Worm (Caenorhabditis elegans) whole organism, young adult: ENCODE data around the gene srx-112.

ENCODE experiments used
- C17E4.6 ChIP-seq: fragments of 200-800 bp; sonication (Bioruptor generic); IDR thresholded peaks from 2 replicates; pipeline ENCODE4 v1.3.6; 2022; ENCODE audit warnings: missing genetic modification reagents, missing genetic modification characterization, missing compliant biosample characterization
- D2030.7 ChIP-seq: fragments of 200-800 bp; sonication (Bioruptor generic); IDR thresholded peaks from 2 replicates; pipeline ENCODE4 v1.3.6; 2022; ENCODE audit warnings: missing genetic modification reagents, missing genetic modification characterization, missing compliant biosample characterization
- F39B2.1 ChIP-seq: fragments of 200-800 bp; sonication (Bioruptor generic); IDR thresholded peaks from 2 replicates; pipeline ENCODE4 v1.3.6; 2022; ENCODE audit warnings: missing genetic modification reagents, missing genetic modification characterization, missing compliant biosample characterization
- F49E8.2 ChIP-seq: sonication (generic microtip); optimal IDR thresholded peaks from 3 replicates; lab custom pipeline; 2017; ENCODE audit warnings: missing genetic modification characterization, mild to moderate bottlenecking, missing compliant biosample characterization, antibody characterized with exemption, moderate library complexity; ENCODE audit not compliant: insufficient read depth
- F52B5.7 ChIP-seq: sonication (generic microtip); optimal IDR thresholded peaks from 2 replicates; lab custom pipeline; 2016; ENCODE audit warnings: mild to moderate bottlenecking, missing genetic modification characterization, missing compliant biosample characterization
- F57A8.1 ChIP-seq: fragments of 200-800 bp; sonication (Bioruptor generic); optimal IDR thresholded peaks from 2 replicates; lab custom pipeline; 2018; ENCODE audit warnings: mild to moderate bottlenecking, missing genetic modification characterization, moderate library complexity, missing compliant biosample characterization
- F57C9.4 ChIP-seq: sonication (generic microtip); optimal IDR thresholded peaks from 2 replicates; lab custom pipeline; 2017; ENCODE audit warnings: mild to moderate bottlenecking, missing genetic modification characterization, missing compliant biosample characterization
- K11D2.4 ChIP-seq: fragments of 200-800 bp; sonication (Bioruptor generic); IDR thresholded peaks from 2 replicates; pipeline ENCODE4 v1.3.6; 2022; ENCODE audit warnings: missing genetic modification reagents, missing genetic modification characterization, missing compliant biosample characterization
- T07F8.4 ChIP-seq: sonication (generic microtip); optimal IDR thresholded peaks from 2 replicates; lab custom pipeline; 2016; ENCODE audit warnings: mild to moderate bottlenecking, missing genetic modification characterization, moderate library complexity, missing compliant biosample characterization
- T26A5.8 ChIP-seq: sonication (generic microtip); optimal IDR thresholded peaks from 2 replicates; lab custom pipeline; 2016; ENCODE audit warnings: missing genetic modification characterization, missing compliant biosample characterization
- Y67H2A.10 ChIP-seq: fragments of 200-800 bp; sonication (Bioruptor generic); conservative IDR thresholded peaks from 2 replicates; pipeline ENCODE4 v1.3.6; 2022; ENCODE audit warnings: missing genetic modification reagents, missing genetic modification characterization, missing compliant biosample characterization
- Y95B8A.8 ChIP-seq: fragments of 200-800 bp; sonication (Bioruptor generic); IDR thresholded peaks from 2 replicates; pipeline ENCODE4 v1.3.6; 2022; ENCODE audit warnings: missing genetic modification reagents, missing genetic modification characterization, missing compliant biosample characterization
- ZK185.1 ChIP-seq: sonication (generic microtip); optimal IDR thresholded peaks from 2 replicates; lab custom pipeline; 2016; ENCODE audit warnings: mild to moderate bottlenecking, missing genetic modification characterization, missing compliant biosample characterization; ENCODE audit not compliant: poor library complexity, severe bottlenecking
- ama-1 ChIP-seq, 3 experiments: fragments of 150-350 bp in 1 of 3; sonication (generic microtip) in 2 of 3; optimal IDR thresholded peaks; 2 replicates each; lab custom pipeline; 2014 to 2018; ENCODE audit warnings: missing biosample characterization in 2 of 3, missing genetic modification characterization in 2 of 3, missing genetic modification reagents in 2 of 3
- attf-5 ChIP-seq: fragments of 200-800 bp; sonication (Bioruptor generic); optimal IDR thresholded peaks from 2 replicates; lab custom pipeline; 2018; ENCODE audit warnings: mild to moderate bottlenecking, missing genetic modification characterization, missing compliant biosample characterization
- cebp-1 ChIP-seq, 2 experiments: fragments of 200-800 bp in 1 of 2; sonication (Bioruptor generic) in 1 of 2; sonication (generic microtip) in 1 of 2; IDR thresholded peaks in 1 of 2; optimal IDR thresholded peaks in 1 of 2; 2 replicates each; pipeline versions ENCODE4 v1.3.6 to Lab custom; 2017 to 2022; ENCODE audit warnings: missing compliant biosample characterization in 2 of 2, missing genetic modification characterization in 2 of 2, mild to moderate bottlenecking in 1 of 2, missing genetic modification reagents in 1 of 2, moderate library complexity in 1 of 2
- ceh-100 ChIP-seq: fragments of 200-800 bp; sonication (Bioruptor generic); IDR thresholded peaks from 2 replicates; pipeline ENCODE4 v1.3.6; 2022; ENCODE audit warnings: missing genetic modification reagents, missing genetic modification characterization, missing compliant biosample characterization
- ceh-27 ChIP-seq: fragments of 200-800 bp; sonication (Bioruptor generic); optimal IDR thresholded peaks from 2 replicates; lab custom pipeline; 2018; ENCODE audit warnings: mild to moderate bottlenecking, missing genetic modification characterization, moderate library complexity, missing compliant biosample characterization
- ceh-40 ChIP-seq: fragments of 200-800 bp; sonication (Bioruptor generic); IDR thresholded peaks from 2 replicates; pipeline ENCODE4 v1.3.6; 2022; ENCODE audit warnings: missing genetic modification characterization, missing compliant biosample characterization
- ceh-58 ChIP-seq: fragments of 200-800 bp; sonication (Bioruptor generic); IDR thresholded peaks from 2 replicates; pipeline ENCODE4 v1.3.6; 2022; ENCODE audit warnings: missing genetic modification characterization, missing compliant biosample characterization
- ceh-79 ChIP-seq: sonication (generic microtip); optimal IDR thresholded peaks from 2 replicates; lab custom pipeline; 2017; ENCODE audit warnings: mild to moderate bottlenecking, missing genetic modification characterization, missing compliant biosample characterization
- egl-18 ChIP-seq: fragments of 200-800 bp; sonication (Bioruptor generic); IDR thresholded peaks from 2 replicates; pipeline ENCODE4 v1.3.6; 2022; ENCODE audit warnings: missing genetic modification reagents, missing genetic modification characterization, missing compliant biosample characterization
- egl-44 ChIP-seq: fragments of 200-800 bp; sonication (Bioruptor generic); IDR thresholded peaks from 2 replicates; pipeline ENCODE4 v1.3.6; 2022; ENCODE audit warnings: missing genetic modification reagents, missing genetic modification characterization, missing compliant biosample characterization
- hlh-12 ChIP-seq: sonication (generic microtip); optimal IDR thresholded peaks from 2 replicates; lab custom pipeline; 2016; ENCODE audit warnings: missing genetic modification characterization, missing compliant biosample characterization
- hsf-1 ChIP-seq: fragments of 200-800 bp; sonication (Bioruptor generic); IDR thresholded peaks from 2 replicates; pipeline ENCODE4 v1.3.6; 2022; ENCODE audit warnings: missing genetic modification reagents, missing genetic modification characterization, missing compliant biosample characterization
- lag-1 ChIP-seq: fragments of 200-800 bp; sonication (Bioruptor generic); IDR thresholded peaks from 2 replicates; pipeline ENCODE4 v1.3.6; 2022; ENCODE audit warnings: missing genetic modification reagents, missing genetic modification characterization, missing compliant biosample characterization
- lin-26 ChIP-seq: fragments of 200-800 bp; sonication (Bioruptor generic); IDR thresholded peaks from 2 replicates; pipeline ENCODE4 v1.3.6; 2022; ENCODE audit warnings: missing genetic modification reagents, missing genetic modification characterization, missing compliant biosample characterization
- madf-10 ChIP-seq: sonication (generic microtip); optimal IDR thresholded peaks from 2 replicates; lab custom pipeline; 2016; ENCODE audit warnings: mild to moderate bottlenecking, missing genetic modification characterization, missing compliant biosample characterization
- madf-3 ChIP-seq: fragments of 200-800 bp; sonication (Bioruptor generic); IDR thresholded peaks from 2 replicates; pipeline ENCODE4 v1.3.6; 2022; ENCODE audit warnings: missing genetic modification reagents, missing genetic modification characterization, missing compliant biosample characterization
- madf-8 ChIP-seq: fragments of 200-800 bp; sonication (Bioruptor generic); conservative IDR thresholded peaks from 2 replicates; pipeline ENCODE4 v1.3.6; 2022; ENCODE audit warnings: missing genetic modification reagents, missing genetic modification characterization, missing compliant biosample characterization
- mcd-1 ChIP-seq: fragments of 200-800 bp; sonication (Bioruptor generic); IDR thresholded peaks from 2 replicates; pipeline ENCODE4 v1.3.6; 2022; ENCODE audit warnings: missing genetic modification reagents, missing genetic modification characterization, missing compliant biosample characterization
- nfya-2 ChIP-seq: fragments of 200-800 bp; sonication (Bioruptor generic); IDR thresholded peaks from 2 replicates; pipeline ENCODE4 v1.3.6; 2022; ENCODE audit warnings: missing genetic modification reagents, missing genetic modification characterization, missing compliant biosample characterization
- nhr-179 ChIP-seq: sonication (generic microtip); optimal IDR thresholded peaks from 2 replicates; lab custom pipeline; 2016; ENCODE audit warnings: mild to moderate bottlenecking, missing genetic modification characterization, missing compliant biosample characterization
- rec-8 ChIP-seq, 2 experiments: sonication (generic microtip); optimal IDR thresholded peaks; 2 replicates each; lab custom pipeline; 2016; ENCODE audit warnings: mild to moderate bottlenecking in 2 of 2, missing genetic modification characterization in 2 of 2, missing genetic modification reagents in 2 of 2, missing genotype in 2 of 2, missing biosample characterization in 1 of 2, missing compliant biosample characterization in 1 of 2, moderate library complexity in 1 of 2
- repo-1 ChIP-seq: sonication (generic microtip); optimal IDR thresholded peaks from 2 replicates; lab custom pipeline; 2017; ENCODE audit warnings: mild to moderate bottlenecking, missing genetic modification characterization, missing compliant biosample characterization
- rpc-1 ChIP-seq, 2 experiments: fragments of 150-350 bp in 1 of 2; sonication (generic microtip) in 1 of 2; optimal IDR thresholded peaks; 2 replicates each; lab custom pipeline; 2014 to 2018; ENCODE audit warnings: missing biosample characterization in 1 of 2, missing genetic modification characterization in 1 of 2, missing genetic modification reagents in 1 of 2, missing genotype in 1 of 2
- snpc-1.1 ChIP-seq: sonication (generic microtip); optimal IDR thresholded peaks from 2 replicates; lab custom pipeline; 2017; ENCODE audit warnings: missing genetic modification characterization, mild to moderate bottlenecking, missing compliant biosample characterization, antibody characterized with exemption, moderate library complexity, missing genotype, missing genetic modification reagents; ENCODE audit not compliant: insufficient read depth
- somi-1 ChIP-seq: fragments of 200-800 bp; sonication (Bioruptor generic); optimal IDR thresholded peaks from 2 replicates; lab custom pipeline; 2018; ENCODE audit warnings: mild to moderate bottlenecking, missing genetic modification characterization, missing compliant biosample characterization
- tlf-1 ChIP-seq: fragments of 200-800 bp; sonication (Bioruptor generic); optimal IDR thresholded peaks from 2 replicates; lab custom pipeline; 2018; ENCODE audit warnings: mild to moderate bottlenecking, missing genetic modification characterization, missing compliant biosample characterization
- unc-62 ChIP-seq: fragments of 150-350 bp; optimal IDR thresholded peaks from 2 replicates; lab custom pipeline; 2014; ENCODE audit warnings: missing biosample characterization, missing genetic modification reagents, missing genetic modification characterization
- zfh-2 ChIP-seq: fragments of 200-800 bp; sonication (Bioruptor generic); conservative IDR thresholded peaks from 2 replicates; pipeline ENCODE4 v1.3.6; 2022; ENCODE audit warnings: missing genetic modification reagents, missing genetic modification characterization, missing compliant biosample characterization
- ztf-26 ChIP-seq: sonication (generic microtip); optimal IDR thresholded peaks from 2 replicates; lab custom pipeline; 2017; ENCODE audit warnings: missing genetic modification characterization, missing compliant biosample characterization
- ztf-3 ChIP-seq: fragments of 200-800 bp; sonication (Bioruptor generic); optimal IDR thresholded peaks from 2 replicates; lab custom pipeline; 2018; ENCODE audit warnings: mild to moderate bottlenecking, missing genetic modification characterization, missing compliant biosample characterization

srx-112 gene

DNA sequence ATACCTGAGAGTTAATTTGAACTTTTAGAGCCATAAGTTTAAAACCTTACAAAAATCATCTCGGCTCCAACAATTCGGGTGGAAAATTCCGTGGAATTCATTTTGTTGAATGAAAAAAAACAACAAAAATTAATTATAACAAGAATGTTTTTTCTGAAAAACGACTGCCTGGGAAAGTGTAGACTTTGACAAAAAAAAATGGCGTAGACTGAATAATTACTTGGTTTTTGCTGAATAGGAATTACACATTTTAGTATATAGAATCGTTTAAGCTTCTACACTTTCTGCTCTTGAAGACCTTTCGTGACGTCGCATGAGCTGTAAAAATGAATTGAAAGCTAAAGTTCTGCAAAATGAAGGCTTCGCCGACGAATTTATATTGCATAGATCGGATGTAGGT is at the start of gene srx-112:
Gene srx-112, minus strand, starts transcription at position 101 of the 400 bp plus-strand sequence.
- TF ChIP-seq rec-8 (tag; optimal IDR thresholded peaks at IDR 0.05; lab: Kevin White, UChicago) (no peak), T07F8.4 (tag; lab: Kevin White, UChicago) (no peak), nhr-179 (tag; lab: Kevin White, UChicago) (no peak), F57C9.4 (tag; lab: Kevin White, UChicago) (no peak), repo-1 (tag; lab: Kevin White, UChicago) (no peak)

DNA sequence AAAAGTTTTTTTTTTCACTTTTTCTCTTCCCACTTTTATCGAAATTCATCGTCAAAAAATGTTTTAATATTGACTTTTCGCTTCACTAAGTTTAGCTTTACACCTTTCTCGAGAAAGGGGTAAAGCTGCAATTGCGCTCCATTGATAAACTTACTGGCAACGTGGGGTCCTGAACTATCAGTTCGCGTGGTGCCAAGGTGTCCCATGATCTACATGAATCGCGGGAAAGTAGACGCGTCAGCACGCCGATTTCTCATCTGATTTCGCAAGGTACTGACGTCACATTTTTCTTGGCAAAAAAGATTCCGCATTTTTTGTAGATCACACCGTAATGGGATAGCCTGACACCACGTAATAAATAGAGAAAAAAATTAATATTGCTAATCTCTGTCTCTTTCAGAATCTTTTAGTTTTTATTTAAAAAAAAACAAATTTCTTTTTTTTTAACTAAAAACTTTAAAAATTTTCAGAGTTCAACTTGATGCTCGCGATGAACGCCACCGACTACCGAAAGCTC is 47.5 kb upstream of the srx-112 start, which contains the start of gene lido-15:
Gene lido-15, plus strand, starts transcription at position 467 of the 517 bp plus-strand sequence.
- TF ChIP-seq ceh-40 (GFP tag; lab: Robert Waterston, UW) (no peak), ceh-100 (GFP tag; lab: Robert Waterston, UW) (no peak), somi-1 (no peak), mcd-1 (0 out of 2 replicates have a peak, but pooled peaks have one; percentile 27), attf-5 (GFP tag; lab: Kevin White, UChicago) (peak; percentile 5), cebp-1 (GFP tag; IDR thresholded peaks at IDR 0.05; lab: Robert Waterston, UW) (no peak), cebp-1 (tag; optimal IDR thresholded peaks at IDR 0.05; lab: Kevin White, UChicago) (peak; percentile 39)

ce11 chrII:3810550-3810949 is 46.2 kb upstream of the srx-112 start:
- peak; percentile 38 for TF ChIP-seq attf-5 (GFP tag; lab: Kevin White, UChicago)
- TF ChIP-seq tlf-1 (GFP tag; lab: Kevin White, UChicago) = no peak
- TF ChIP-seq D2030.7 (GFP tag; lab: Robert Waterston, UW) = no peak
- TF ChIP-seq C17E4.6 = no peak
- TF ChIP-seq nfya-2 (GFP tag; lab: Robert Waterston, UW) = no peak
- no peak for TF ChIP-seq ceh-27 (GFP tag; lab: Kevin White, UChicago)
- no peak for TF ChIP-seq lag-1 (GFP tag; lab: Robert Waterston, UW)
- no peak for TF ChIP-seq ZK185.1 (tag; lab: Kevin White, UChicago)
- no peak for TF ChIP-seq ztf-26 (tag; lab: Kevin White, UChicago)
- no peak for TF ChIP-seq unc-62 (GFP tag; lab: Kevin White, UChicago)
- no peak for TF ChIP-seq F57A8.1 (GFP tag; lab: Kevin White, UChicago)
- no peak for TF ChIP-seq ztf-3 (GFP tag; lab: Kevin White, UChicago)
- TF ChIP-seq madf-3 (GFP tag; lab: Robert Waterston, UW) = no peak
- TF ChIP-seq lin-26 (GFP tag; lab: Robert Waterston, UW) = no peak
- TF ChIP-seq F49E8.2 = no peak
- no peak for TF ChIP-seq madf-10 (tag; lab: Kevin White, UChicago)
- no peak for TF ChIP-seq egl-44 (GFP tag; lab: Robert Waterston, UW)
- TF ChIP-seq ceh-100 (GFP tag; lab: Robert Waterston, UW) = no peak
- no peak for TF ChIP-seq F52B5.7 (tag; lab: Kevin White, UChicago)
- TF ChIP-seq zfh-2 (GFP tag; lab: Robert Waterston, UW) = peak; percentile 43; the same call in 1 of the 2 replicates
- no peak for TF ChIP-seq Y67H2A.10 (GFP tag; lab: Robert Waterston, UW)
- no peak for TF ChIP-seq madf-8
- no peak for TF ChIP-seq Y95B8A.8 (GFP tag; lab: Robert Waterston, UW)
- no peak for TF ChIP-seq ceh-58 (GFP tag; lab: Robert Waterston, UW)
- no peak for TF ChIP-seq ama-1 (optimal IDR thresholded peaks at IDR 0.05; lab: Kevin White, UChicago)
- no peak for TF ChIP-seq ama-1 (GFP tag; optimal IDR thresholded peaks at IDR 0.05; lab: Kevin White, UChicago)
- TF ChIP-seq hlh-12 (tag; lab: Kevin White, UChicago) = no peak
- TF ChIP-seq T26A5.8 (tag; lab: Kevin White, UChicago) = no peak
- TF ChIP-seq egl-18 (GFP tag; lab: Robert Waterston, UW) = no peak
- no peak for TF ChIP-seq rpc-1 (optimal IDR thresholded peaks at IDR 0.05; lab: Kevin White, UChicago)
- no peak for TF ChIP-seq rpc-1 (tag; optimal IDR thresholded peaks at IDR 0.05; lab: Kevin White, UChicago)
- no peak for TF ChIP-seq snpc-1.1 (tag; lab: Kevin White, UChicago)
- TF ChIP-seq F39B2.1 (GFP tag; lab: Robert Waterston, UW) = no peak
- TF ChIP-seq K11D2.4 (GFP tag; lab: Robert Waterston, UW) = no peak
- no peak for TF ChIP-seq ceh-79 (tag; lab: Kevin White, UChicago)
- TF ChIP-seq cebp-1 (GFP tag; IDR thresholded peaks at IDR 0.05; lab: Robert Waterston, UW) = no peak
- TF ChIP-seq cebp-1 (tag; optimal IDR thresholded peaks at IDR 0.05; lab: Kevin White, UChicago) = peak; percentile 37
- no peak for TF ChIP-seq hsf-1
